Fruit fly (Drosophila melanogaster) whole organism: ENCODE measurements around the gene CG9328.

ENCODE experiments used
- CG8478 ChIP-seq: fragments of >200 bp; optimal IDR thresholded peaks from 2 replicates; lab custom pipeline; 2018; ENCODE audit warnings: inconsistent platforms
- Dll ChIP-seq: fragments of >200 bp; optimal IDR thresholded peaks from 2 replicates; lab custom pipeline; 2017
- EcR ChIP-seq, 2 experiments: fragments of >200 bp; optimal IDR thresholded peaks; 2 replicates each; lab custom pipeline; 2017; ENCODE audit warnings: missing biosample characterization in 2 of 2, missing genetic modification characterization in 2 of 2, missing genetic modification reagents in 2 of 2
- pan ChIP-seq: fragments of >200 bp; optimal IDR thresholded peaks from 2 replicates; lab custom pipeline; 2017
- psq ChIP-seq: fragments of >200 bp; optimal IDR thresholded peaks from 2 replicates; lab custom pipeline; 2017
- usp ChIP-seq: fragments of >200 bp; optimal IDR thresholded peaks from 2 replicates; lab custom pipeline; 2017; ENCODE audit warnings: missing biosample characterization, missing genetic modification characterization, mixed read lengths

CG9328 gene

dm6 chr2L:20829309-20829708 is 31.8 kb downstream of the CG9328 start, which contains the start of gene CG31673:
Gene CG31673, plus strand, starts transcription at chr2L:20829609.
- TF ChIP-seq pan (lab: Kevin White, UChicago), result no peak
- TF ChIP-seq Dll (lab: Kevin White, UChicago), result no peak
- TF ChIP-seq usp (GFP tag; lab: Kevin White, UChicago), result no peak
- TF ChIP-seq EcR (GFP tag; optimal IDR thresholded peaks at IDR 0.05; lab: Kevin White, UChicago), result no peak
- no peak for TF ChIP-seq psq (lab: Kevin White, UChicago)
- TF ChIP-seq CG8478 (lab: Kevin White, UChicago), result no peak

- TF ChIP-seq EcR (GFP tag; optimal IDR thresholded peaks at IDR 0.05; lab: Kevin White, UChicago) (no peak), CG8478 (lab: Kevin White, UChicago) (no peak)
Observed at dm6 chr2L:20829755-20830396, 32.4 kb downstream of the CG9328 start.

- TF ChIP-seq pan (lab: Kevin White, UChicago) (no peak), usp (GFP tag; lab: Kevin White, UChicago) (no peak), psq (lab: Kevin White, UChicago) (no peak), Dll (lab: Kevin White, UChicago) (no peak), EcR (GFP tag; optimal IDR thresholded peaks at IDR 0.05; lab: Kevin White, UChicago) (no peak), CG8478 (lab: Kevin White, UChicago) (no peak)
Observed at dm6 chr2L:20831060-20831459, 33.5 kb downstream of the CG9328 start, which contains the start of gene CG31674. Gene CG31674, plus strand, starts transcription at chr2L:20831262.

- TF ChIP-seq CG8478 (lab: Kevin White, UChicago) (no peak), Dll (lab: Kevin White, UChicago) (no peak), psq (lab: Kevin White, UChicago) (no peak)
Observed at dm6 chr2L:20835501-20835900, 38.0 kb downstream of the CG9328 start, which contains the start of gene Oseg5. Gene Oseg5, minus strand, starts transcription at chr2L:20835840.

- no peak for TF ChIP-seq EcR (GFP tag; optimal IDR thresholded peaks at IDR 0.05; lab: Kevin White, UChicago)
- no peak for TF ChIP-seq usp (GFP tag; lab: Kevin White, UChicago)
- TF ChIP-seq Dll (lab: Kevin White, UChicago), result no peak
- TF ChIP-seq psq (lab: Kevin White, UChicago), result no peak
- no peak for TF ChIP-seq pan (lab: Kevin White, UChicago)
- no peak for TF ChIP-seq CG8478 (lab: Kevin White, UChicago)
Observed at dm6 chr2L:20837885-20838284, 40.4 kb downstream of the CG9328 start, which contains the start of gene Spn38F. Gene Spn38F, minus strand, starts transcription at chr2L:20837985.

- TF ChIP-seq CG8478 (lab: Kevin White, UChicago) (no peak), Dll (lab: Kevin White, UChicago) (no peak), usp (GFP tag; lab: Kevin White, UChicago) (no peak), psq (lab: Kevin White, UChicago) (no peak), EcR (GFP tag; optimal IDR thresholded peaks at IDR 0.05; lab: Kevin White, UChicago) (no peak)
Observed at dm6 chr2L:20840006-20840405, 42.5 kb downstream of the CG9328 start.

- TF ChIP-seq psq (lab: Kevin White, UChicago), result no peak
- no peak for TF ChIP-seq pan (lab: Kevin White, UChicago)
- no peak for TF ChIP-seq EcR (GFP tag; optimal IDR thresholded peaks at IDR 0.05; lab: Kevin White, UChicago)
- no peak for TF ChIP-seq Dll (lab: Kevin White, UChicago)
- no peak for TF ChIP-seq usp (GFP tag; lab: Kevin White, UChicago)
- TF ChIP-seq CG8478 (lab: Kevin White, UChicago), result no peak
Observed at dm6 chr2L:20840462-20841038, 43.0 kb downstream of the CG9328 start, which contains the start of gene CG31676. Gene CG31676, plus strand, starts transcription at chr2L:20840750.

- TF ChIP-seq CG8478 (lab: Kevin White, UChicago), result no peak
- TF ChIP-seq usp (GFP tag; lab: Kevin White, UChicago), result no peak
- no peak for TF ChIP-seq psq (lab: Kevin White, UChicago)
- TF ChIP-seq pan (lab: Kevin White, UChicago), result no peak
- no peak for TF ChIP-seq Dll (lab: Kevin White, UChicago)
- no peak for TF ChIP-seq EcR (GFP tag; optimal IDR thresholded peaks at IDR 0.05; lab: Kevin White, UChicago)
Observed at dm6 chr2L:20844381-20844780, 46.9 kb downstream of the CG9328 start.

dm6 chr2L:20849000-20849399 is 51.5 kb downstream of the CG9328 start, which contains the start of gene CG14402:
Gene CG14402, plus strand, starts transcription at chr2L:20849300.
- TF ChIP-seq CG8478 (lab: Kevin White, UChicago) (no peak), usp (GFP tag; lab: Kevin White, UChicago) (no peak), Dll (lab: Kevin White, UChicago) (no peak), pan (lab: Kevin White, UChicago) (no peak), EcR (GFP tag; optimal IDR thresholded peaks at IDR 0.05; lab: Kevin White, UChicago) (no peak), psq (lab: Kevin White, UChicago) (no peak)

- TF ChIP-seq psq (lab: Kevin White, UChicago) (no peak), CG8478 (lab: Kevin White, UChicago) (no peak), EcR (GFP tag; optimal IDR thresholded peaks at IDR 0.05; lab: Kevin White, UChicago) (no peak), usp (GFP tag; lab: Kevin White, UChicago) (no peak), pan (lab: Kevin White, UChicago) (no peak), Dll (lab: Kevin White, UChicago) (no peak)
Observed at dm6 chr2L:20851592-20851991, 54.1 kb downstream of the CG9328 start.

dm6 chr2L:20852092-20852628 is 54.6 kb downstream of the CG9328 start, which contains the start of gene twit:
Gene twit, plus strand, starts transcription at chr2L:20852578.
- no peak for TF ChIP-seq pan (lab: Kevin White, UChicago)
- no peak for TF ChIP-seq psq (lab: Kevin White, UChicago)
- no peak for TF ChIP-seq usp (GFP tag; lab: Kevin White, UChicago)
- TF ChIP-seq Dll (lab: Kevin White, UChicago), result no peak
- no peak for TF ChIP-seq CG8478 (lab: Kevin White, UChicago)
- no peak for TF ChIP-seq EcR (GFP tag; optimal IDR thresholded peaks at IDR 0.05; lab: Kevin White, UChicago)
